Fruit fly (Drosophila melanogaster) whole organism, embryonic: ENCODE measurements around the gene CG9297.
A peak's percentile ranks its signal among the peaks of the same experiment; 100 is the strongest.

Experiments used
- Antp ChIP-seq: fragments of 200-800 bp; sonication (Bioruptor generic); optimal IDR thresholded peaks from 3 replicates; lab custom pipeline; 2016; ENCODE audit warnings: missing biosample characterization, missing genetic modification characterization
- Atf-2 ChIP-seq: fragments of 200-800 bp; sonication (Bioruptor generic); optimal IDR thresholded peaks from 2 replicates; lab custom pipeline; 2016; ENCODE audit warnings: missing biosample characterization, missing genetic modification characterization
- Awh ChIP-seq: fragments of 200-800 bp; sonication (Bioruptor generic); IDR thresholded peaks from 2 replicates; pipeline ENCODE4, ENCODE4 v1.3.6; 2022; ENCODE audit warnings: missing biosample characterization, missing genetic modification characterization
- B-H1 ChIP-seq: fragments of 200-800 bp; sonication (Bioruptor generic); IDR thresholded peaks from 3 replicates; pipeline ENCODE4 v1.3.6; 2022; ENCODE audit warnings: missing biosample characterization, missing genetic modification characterization
- CG10274 ChIP-seq: fragments of 200-800 bp; sonication (Bioruptor generic); optimal IDR thresholded peaks from 3 replicates; lab custom pipeline; 2017; ENCODE audit warnings: missing biosample characterization, mild to moderate bottlenecking, missing genetic modification characterization
- CG11696 ChIP-seq: fragments of 200-800 bp; sonication (Bioruptor generic); IDR thresholded peaks from 2 replicates; pipeline ENCODE4 v1.3.6; 2022; ENCODE audit warnings: missing biosample characterization, missing genetic modification characterization
- CG12071 ChIP-seq: fragments of 200-800 bp; sonication (Bioruptor generic); optimal IDR thresholded peaks from 3 replicates; lab custom pipeline; 2018; ENCODE audit warnings: missing biosample characterization, mild to moderate bottlenecking, missing genetic modification characterization
- CG13624 ChIP-seq: fragments of 200-800 bp; sonication (Bioruptor generic); optimal IDR thresholded peaks from 2 replicates; lab custom pipeline; 2016; ENCODE audit warnings: missing biosample characterization, missing genetic modification characterization
- CG13775 ChIP-seq: fragments of 200-800 bp; sonication (Bioruptor generic); optimal IDR thresholded peaks from 3 replicates; lab custom pipeline; 2017; ENCODE audit warnings: missing biosample characterization, mild to moderate bottlenecking, missing genetic modification characterization
- CG15696 ChIP-seq: fragments of 200-800 bp; sonication (Bioruptor generic); optimal IDR thresholded peaks from 2 replicates; lab custom pipeline; 2019; ENCODE audit warnings: missing biosample characterization, mild to moderate bottlenecking, missing genetic modification characterization, moderate library complexity
- CG18262 ChIP-seq: fragments of 200-800 bp; optimal IDR thresholded peaks from 3 replicates; lab custom pipeline; 2019; ENCODE audit warnings: missing biosample characterization, mild to moderate bottlenecking, missing genetic modification characterization, moderate library complexity
- CG18476 ChIP-seq: fragments of 200-800 bp; sonication (Bioruptor generic); optimal IDR thresholded peaks from 2 replicates; lab custom pipeline; 2016; ENCODE audit warnings: missing biosample characterization, mild to moderate bottlenecking, missing genetic modification characterization
- CG18599 ChIP-seq: fragments of 200-800 bp; sonication (Bioruptor generic); optimal IDR thresholded peaks from 3 replicates; lab custom pipeline; 2017; ENCODE audit warnings: missing biosample characterization, missing genetic modification characterization, mild to moderate bottlenecking, moderate library complexity, missing genetic modification reagents
- CG33557 ChIP-seq: fragments of 200-800 bp; sonication (Bioruptor generic); optimal IDR thresholded peaks from 2 replicates; lab custom pipeline; 2019; ENCODE audit warnings: missing biosample characterization, mild to moderate bottlenecking, missing genetic modification characterization, moderate library complexity
- CG34224 ChIP-seq: fragments of 200-800 bp; sonication (Bioruptor generic); IDR thresholded peaks from 3 replicates; pipeline ENCODE4 v1.3.6; 2022; ENCODE audit warnings: missing biosample characterization, missing genetic modification characterization; ENCODE audit not compliant: partially characterized antibody
- CG3726 ChIP-seq: fragments of 200-800 bp; sonication (Bioruptor generic); IDR thresholded peaks from 3 replicates; pipeline ENCODE4, ENCODE4 v1.3.6; 2022; ENCODE audit warnings: missing biosample characterization, missing genetic modification characterization
- CG6765 ChIP-seq: fragments of 200-800 bp; sonication (Bioruptor generic); optimal IDR thresholded peaks from 3 replicates; lab custom pipeline; 2017; ENCODE audit warnings: missing biosample characterization, mild to moderate bottlenecking, missing genetic modification characterization
- CG6854 ChIP-seq: fragments of 200-800 bp; sonication (Bioruptor generic); optimal IDR thresholded peaks from 3 replicates; lab custom pipeline; 2017; ENCODE audit warnings: missing biosample characterization, mild to moderate bottlenecking, missing genetic modification characterization
- CG7745 ChIP-seq: fragments of 200-800 bp; sonication (Bioruptor generic); optimal IDR thresholded peaks from 2 replicates; lab custom pipeline; 2018; ENCODE audit warnings: missing biosample characterization, mild to moderate bottlenecking, missing genetic modification characterization, moderate library complexity
- CG7987 ChIP-seq: fragments of 200-800 bp; sonication (Bioruptor generic); optimal IDR thresholded peaks from 2 replicates; lab custom pipeline; 2018; ENCODE audit warnings: missing biosample characterization, mild to moderate bottlenecking, missing genetic modification characterization, moderate library complexity
- CG8765 ChIP-seq: fragments of 200-800 bp; sonication (Bioruptor generic); IDR thresholded peaks from 2 replicates; pipeline ENCODE4 v1.3.6; 2022; ENCODE audit warnings: missing biosample characterization, missing genetic modification characterization
- D19B ChIP-seq: fragments of 200-800 bp; sonication (Bioruptor generic); optimal IDR thresholded peaks from 2 replicates; lab custom pipeline; 2017; ENCODE audit warnings: missing biosample characterization, mild to moderate bottlenecking, missing genetic modification characterization
- Dp ChIP-seq: fragments of 200-800 bp; sonication (Bioruptor generic); optimal IDR thresholded peaks from 2 replicates; lab custom pipeline; 2018; ENCODE audit warnings: missing biosample characterization, mild to moderate bottlenecking, missing genetic modification characterization, moderate library complexity
- Hmx ChIP-seq: fragments of 200-800 bp; sonication (Bioruptor generic); optimal IDR thresholded peaks from 2 replicates; lab custom pipeline; 2016; ENCODE audit warnings: missing biosample characterization, missing genetic modification characterization
- Hsf ChIP-seq: fragments of 200-800 bp; sonication (Bioruptor generic); optimal IDR thresholded peaks from 3 replicates; lab custom pipeline; 2016; ENCODE audit warnings: missing biosample characterization, missing genetic modification characterization
- Jarid2 ChIP-seq: fragments of 200-800 bp; sonication (Bioruptor generic); optimal IDR thresholded peaks from 3 replicates; lab custom pipeline; 2017; ENCODE audit warnings: mild to moderate bottlenecking, missing biosample characterization, missing genetic modification reagents, missing genetic modification characterization
- Pdp1 ChIP-seq, 2 experiments: fragments of 200-800 bp; sonication (Bioruptor generic); optimal IDR thresholded peaks; 3 replicates each; lab custom pipeline; 2016; ENCODE audit warnings: missing biosample characterization in 2 of 2, missing genetic modification characterization in 2 of 2, mild to moderate bottlenecking in 1 of 2, moderate library complexity in 1 of 2
- Sry-β ChIP-seq: fragments of 200-800 bp; sonication (Bioruptor generic); optimal IDR thresholded peaks from 2 replicates; lab custom pipeline; 2018; ENCODE audit warnings: missing biosample characterization, mild to moderate bottlenecking, missing genetic modification characterization, moderate library complexity
- Taf1 ChIP-seq: fragments of 200-800 bp; sonication (Bioruptor generic); IDR thresholded peaks from 2 replicates; pipeline ENCODE4 v1.3.6; 2022; ENCODE audit warnings: missing biosample characterization, missing genetic modification characterization
- ara ChIP-seq: fragments of 200-800 bp; sonication (Bioruptor generic); IDR thresholded peaks from 2 replicates; pipeline ENCODE4 v1.3.6; 2022; ENCODE audit warnings: missing biosample characterization, missing genetic modification characterization
- croc ChIP-seq: fragments of 200-800 bp; sonication (Bioruptor generic); conservative IDR thresholded peaks from 3 replicates; pipeline ENCODE4 v1.3.6; 2022; ENCODE audit warnings: missing biosample characterization, missing genetic modification characterization
- danr ChIP-seq: fragments of 200-800 bp; sonication (Bioruptor generic); IDR thresholded peaks from 2 replicates; pipeline ENCODE4 v1.3.6; 2022; ENCODE audit warnings: missing biosample characterization, missing genetic modification characterization
- gsb ChIP-seq: fragments of 200-800 bp; sonication (Bioruptor generic); IDR thresholded peaks from 2 replicates; pipeline ENCODE4 v1.3.6; 2022; ENCODE audit warnings: missing biosample characterization, missing genetic modification characterization
- h ChIP-seq: fragments of >200 bp; optimal IDR thresholded peaks from 2 replicates; lab custom pipeline; 2017
- mld ChIP-seq: fragments of 200-800 bp; sonication (Bioruptor generic); IDR thresholded peaks from 3 replicates; pipeline ENCODE4 v1.3.6; 2022; ENCODE audit warnings: missing biosample characterization, missing genetic modification characterization; ENCODE audit not compliant: partially characterized antibody
- nmo ChIP-seq: fragments of 200-800 bp; sonication (Bioruptor generic); optimal IDR thresholded peaks from 2 replicates; lab custom pipeline; 2018; ENCODE audit warnings: missing biosample characterization, mild to moderate bottlenecking, missing genetic modification characterization, moderate library complexity
- pita ChIP-seq: fragments of 200-800 bp; sonication (Bioruptor generic); optimal IDR thresholded peaks from 2 replicates; lab custom pipeline; 2017; ENCODE audit warnings: missing biosample characterization, mild to moderate bottlenecking, missing genetic modification characterization
- pros ChIP-seq: fragments of 200-800 bp; sonication (Bioruptor generic); optimal IDR thresholded peaks from 3 replicates; lab custom pipeline; 2019; ENCODE audit warnings: missing biosample characterization, mild to moderate bottlenecking, missing genetic modification characterization, moderate library complexity
- ranshi ChIP-seq: fragments of 200-800 bp; sonication (Bioruptor generic); IDR thresholded peaks from 2 replicates; pipeline ENCODE4 v1.3.6; 2022; ENCODE audit warnings: missing biosample characterization, missing genetic modification characterization
- rib ChIP-seq: fragments of 200-800 bp; sonication (Bioruptor generic); IDR thresholded peaks from 2 replicates; pipeline ENCODE4 v1.3.6; 2022; ENCODE audit warnings: missing biosample characterization, missing genetic modification characterization
- sim ChIP-seq: fragments of 200-800 bp; sonication (Bioruptor generic); IDR thresholded peaks from 2 replicates; pipeline ENCODE4 v1.3.6; 2022; ENCODE audit warnings: missing biosample characterization, missing genetic modification characterization
- slou ChIP-seq: fragments of 200-800 bp; sonication (Bioruptor generic); optimal IDR thresholded peaks from 3 replicates; lab custom pipeline; 2016; ENCODE audit warnings: missing biosample characterization, missing genetic modification characterization
- vfl ChIP-seq: fragments of 200-800 bp; sonication (Bioruptor generic); optimal IDR thresholded peaks from 2 replicates; lab custom pipeline; 2016; ENCODE audit warnings: missing biosample characterization, missing genetic modification characterization

Gene CG9297

DNA sequence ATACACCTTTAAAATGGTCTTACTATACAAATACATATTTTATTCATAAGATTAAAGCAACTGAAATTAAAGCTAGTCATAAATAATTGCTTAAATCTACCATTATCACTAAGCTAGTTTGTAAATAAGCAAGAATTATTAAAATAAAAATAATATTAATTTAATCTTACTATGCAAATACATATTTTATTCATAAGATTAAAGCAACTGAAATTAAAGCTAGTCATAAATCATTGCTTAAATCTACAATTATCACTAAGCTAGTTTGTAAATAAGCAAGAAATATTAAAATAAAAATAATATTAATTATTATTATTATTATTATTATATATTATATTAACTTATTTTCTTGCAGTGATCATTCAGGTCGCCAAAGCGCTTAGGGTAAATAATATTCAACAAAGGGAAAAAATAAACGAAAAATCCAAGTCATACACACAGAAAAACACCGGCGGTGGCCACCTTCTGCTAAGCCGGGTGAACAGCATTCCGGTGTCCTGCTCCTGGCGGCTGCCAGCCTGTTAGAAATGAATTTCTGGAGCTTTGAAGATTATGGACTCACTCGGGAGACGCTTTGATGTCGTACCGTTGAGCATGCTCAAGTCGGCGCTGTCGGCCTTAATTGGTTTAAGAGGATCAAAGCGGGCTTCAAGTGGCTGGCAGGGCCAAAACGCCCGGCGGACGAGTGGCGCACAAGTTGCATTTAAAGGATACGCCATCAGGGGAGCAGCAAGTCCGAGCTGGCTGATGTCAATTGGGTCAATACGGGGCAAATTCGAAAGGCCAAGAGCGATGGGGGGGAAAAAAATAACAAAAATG is 32.8 kb downstream of the CG9297 start (continued):
- no peak for TF ChIP-seq CG13775
- no peak for TF ChIP-seq sim (GFP tag; lab: Robert Waterston, UW)
- TF ChIP-seq danr (GFP tag; lab: Robert Waterston, UW): no peak
- no peak for TF ChIP-seq CG15696
- no peak for TF ChIP-seq Atf-2 (GFP tag; lab: Kevin White, UChicago)
- TF ChIP-seq Pdp1 (GFP tag; optimal IDR thresholded peaks at IDR 0.05; lab: Kevin White, UChicago): no peak
- TF ChIP-seq CG7745 (tag; lab: Kevin White, UChicago): no peak
- TF ChIP-seq Sry-β (GFP tag; lab: Kevin White, UChicago): no peak
- no peak for TF ChIP-seq gsb
- TF ChIP-seq ranshi (GFP tag; lab: Robert Waterston, UW): no peak
- TF ChIP-seq Awh (GFP tag; lab: Robert Waterston, UW): no peak
- no peak for TF ChIP-seq CG34224 (GFP tag; lab: Robert Waterston, UW)
- TF ChIP-seq Hmx: no peak
- 0 out of 2 replicates have a peak, but pooled peaks have one; percentile 18 for TF ChIP-seq ara
- no peak for TF ChIP-seq CG3726 (GFP tag; lab: Robert Waterston, UW)
- TF ChIP-seq h (lab: Kevin White, UChicago): no peak
- TF ChIP-seq CG11696: no peak
- TF ChIP-seq Antp: no peak
- no peak for TF ChIP-seq CG12071 (GFP tag; lab: Kevin White, UChicago)
- TF ChIP-seq mld (GFP tag; lab: Robert Waterston, UW): no peak
- no peak for TF ChIP-seq vfl (GFP tag; lab: Kevin White, UChicago)
- TF ChIP-seq pita (GFP tag; lab: Kevin White, UChicago): no peak
- no peak for TF ChIP-seq croc
- TF ChIP-seq CG18599 (GFP tag; lab: Kevin White, UChicago): peak; percentile 70
- TF ChIP-seq slou (GFP tag; lab: Kevin White, UChicago): no peak
- no peak for TF ChIP-seq D19B (GFP tag; lab: Kevin White, UChicago)
- TF ChIP-seq CG10274: no peak
- peak; percentile 96 for TF ChIP-seq pros
- no peak for TF ChIP-seq Jarid2 (GFP tag; lab: Kevin White, UChicago)
- TF ChIP-seq Hsf (GFP tag; lab: Kevin White, UChicago): no peak
- no peak for TF ChIP-seq CG33557 (GFP tag; lab: Kevin White, UChicago)
- TF ChIP-seq CG7987: no peak
- peak; percentile 70 for TF ChIP-seq CG18262 (tag; lab: Kevin White, UChicago)
- TF ChIP-seq nmo: peak; percentile 32
- peak; percentile 21 for TF ChIP-seq CG18476 (GFP tag; lab: Kevin White, UChicago)
- no peak for TF ChIP-seq CG8765 (GFP tag; lab: Robert Waterston, UW)
- TF ChIP-seq CG13624: no peak
- TF ChIP-seq CG6854 (GFP tag; lab: Kevin White, UChicago): no peak
- no peak for TF ChIP-seq Dp (GFP tag; lab: Kevin White, UChicago)
- TF ChIP-seq Taf1 (GFP tag; lab: Robert Waterston, UW): no peak
- no peak for TF ChIP-seq CG6765 (GFP tag; lab: Kevin White, UChicago)
- no peak for TF ChIP-seq B-H1
- TF ChIP-seq rib: no peak
